Worm (Caenorhabditis elegans): Measurements from ENCODE around the gene lhfp-4.

lhfp-4 gene

ce11 chrIV:17281060-17282021 is 6.0 kb downstream of the lhfp-4 start (continued):
- TF ChIP-seq lsy-2 (tag; optimal IDR thresholded peaks at IDR 0.05) (peak in 1 of 2 experiments; percentile 91), daf-16 (GFP tag; optimal IDR thresholded peaks at IDR 0.05) (peak; percentile 0 to 46), daf-16 (tag; optimal IDR thresholded peaks at IDR 0.05) (peak; percentile 75), sdz-12 (GFP tag; optimal IDR thresholded peaks at IDR 0.05) (peak; percentile 4), snpc-4 (tag; optimal IDR thresholded peaks at IDR 0.05) (no peak), daf-8 (GFP tag; IDR thresholded peaks at IDR 0.05) (0 out of 2 replicates have a peak, but pooled peaks have one; percentile 10), mxl-2 (GFP tag; conservative IDR thresholded peaks at IDR 0.05) (peak; percentile 31; the same call in 1 of the 2 replicates), aha-1 (tag) (peak; percentile 95), lim-7 (GFP tag; IDR thresholded peaks at IDR 0.05) (peak; percentile 75; the same call in 1 of the 2 replicates), dmd-9 (GFP tag; IDR thresholded peaks at IDR 0.05) (no peak), T26A8.4 (GFP tag; IDR thresholded peaks at IDR 0.05) (peak; percentile 86), zip-11 (GFP tag; IDR thresholded peaks at IDR 0.05) (no peak), Y105C5A.15 (GFP tag; IDR thresholded peaks at IDR 0.05) (peak; percentile 94), ZK546.5 (tag; optimal IDR thresholded peaks at IDR 0.05) (no peak), fos-1 (tag; optimal IDR thresholded peaks at IDR 0.05) (no peak), pha-4 (GFP tag; IDR thresholded peaks at IDR 0.05) (peak; percentile 81), pha-4 (tag; optimal IDR thresholded peaks at IDR 0.05) (no peak), nhr-102 (tag; optimal IDR thresholded peaks at IDR 0.05) (peak; percentile 72), rbr-2 (tag; optimal IDR thresholded peaks at IDR 0.05) (peak; percentile 71), cey-2 (tag; optimal IDR thresholded peaks at IDR 0.05; ENCODE audit: borderline replicate concordance, insufficient read depth) (no peak), hif-1 (tag; optimal IDR thresholded peaks at IDR 0.05) (no peak), nhr-41 (GFP tag; IDR thresholded peaks at IDR 0.05) (0 out of 2 replicates have a peak, but pooled peaks have one; percentile 28), snpc-1.2 (GFP tag; IDR thresholded peaks at IDR 0.05) (peak; percentile 93), aly-2 (tag; optimal IDR thresholded peaks at IDR 0.05) (peak; percentile 99), spr-3 (GFP tag; optimal IDR thresholded peaks at IDR 0.05) (peak; percentile 38), ceh-20 (GFP tag; IDR thresholded peaks at IDR 0.05) (peak; percentile 49; the same call in 1 of the 2 replicates), nhr-48 (tag; optimal IDR thresholded peaks at IDR 0.05) (no peak), ceh-32 (tag; optimal IDR thresholded peaks at IDR 0.05; ENCODE audit: poor library complexity) (no peak), lin-13 (GFP tag; optimal IDR thresholded peaks at IDR 0.05) (peak; percentile 89), nhr-25 (tag; optimal IDR thresholded peaks at IDR 0.05; ENCODE audit: borderline replicate concordance, insufficient read depth) (no peak), mxl-3 (GFP tag; optimal IDR thresholded peaks at IDR 0.05) (no peak), php-3 (GFP tag; IDR thresholded peaks at IDR 0.05) (peak; percentile 50; the same call in 1 of the 2 replicates), ztf-7 (tag; optimal IDR thresholded peaks at IDR 0.05) (peak; percentile 66), hmg-1.1 (GFP tag; IDR thresholded peaks at IDR 0.05) (peak; percentile 52), lin-29 (GFP tag; IDR thresholded peaks at IDR 0.05) (no peak; the same call in none of the 2 replicates), Y48G9A.11 (GFP tag; IDR thresholded peaks at IDR 0.05) (peak; percentile 32; the same call in 1 of the 2 replicates), nhr-28 (tag; optimal IDR thresholded peaks at IDR 0.05) (no peak), D1046.2 (GFP tag; IDR thresholded peaks at IDR 0.05) (no peak), unc-130 (GFP tag; optimal IDR thresholded peaks at IDR 0.05) (no peak), T20F7.1 (GFP tag; optimal IDR thresholded peaks at IDR 0.05) (peak; percentile 85), vab-7 (GFP tag; IDR thresholded peaks at IDR 0.05) (peak; percentile 70), attf-4 (tag; optimal IDR thresholded peaks at IDR 0.05) (peak; percentile 15), mdl-1 (tag; optimal IDR thresholded peaks at IDR 0.05) (no peak), F37D6.2 (tag; optimal IDR thresholded peaks at IDR 0.05) (peak; percentile 44), mdt-29 (GFP tag; IDR thresholded peaks at IDR 0.05) (peak; percentile 70), daf-19 (GFP tag; conservative IDR thresholded peaks at IDR 0.05) (peak; percentile 96), nhr-77 (tag; optimal IDR thresholded peaks at IDR 0.05) (no peak), Y5F2A.4 (GFP tag; optimal IDR thresholded peaks at IDR 0.05) (peak; percentile 60)
